Fruit fly (Drosophila melanogaster): ENCODE measurements around the gene Cbs.
A peak's percentile ranks its signal among the peaks of the same experiment; 100 is the strongest.

The Cbs gene

dm6 chrX:21053849-21054581 is 9.1 kb downstream of the Cbs start, which contains the start of the genes Stt3A and bves (continued):
- peak; percentile 99 for TF ChIP-seq unpg (GFP tag; optimal IDR thresholded peaks at IDR 0.05)
- peak; percentile 97 for TF ChIP-seq CG4820 (GFP tag; optimal IDR thresholded peaks at IDR 0.05)
- peak; percentile 53 for TF ChIP-seq Scr (GFP tag; IDR thresholded peaks at IDR 0.05; ENCODE audit: partially characterized antibody)
- TF ChIP-seq bab2 (GFP tag; optimal IDR thresholded peaks at IDR 0.05) = peak; percentile 98
- peak; percentile 87 for TF ChIP-seq CG14965 (GFP tag; optimal IDR thresholded peaks at IDR 0.05; ENCODE audit: borderline replicate concordance)
- TF ChIP-seq wdn (GFP tag; IDR thresholded peaks at IDR 0.05) = peak; percentile 97
- peak; percentile 94 for TF ChIP-seq CG12104 (GFP tag; optimal IDR thresholded peaks at IDR 0.05)
- TF ChIP-seq ham (GFP tag; IDR thresholded peaks at IDR 0.05) = peak; percentile 84
- peak; percentile 96 for TF ChIP-seq CG12942 (GFP tag; optimal IDR thresholded peaks at IDR 0.05)
- TF ChIP-seq CG7987 (GFP tag; optimal IDR thresholded peaks at IDR 0.05) = peak; percentile 96
- TF ChIP-seq CG16863 (GFP tag; optimal IDR thresholded peaks at IDR 0.05) = peak; percentile 98
- TF ChIP-seq Adf1 (GFP tag; IDR thresholded peaks at IDR 0.05) = peak; percentile 86
- peak; percentile 84 for TF ChIP-seq dan (GFP tag; IDR thresholded peaks at IDR 0.05)
- peak; percentile 77 to 79 for TF ChIP-seq insv (GFP tag; optimal IDR thresholded peaks at IDR 0.05)
- peak; percentile 95 for TF ChIP-seq CG18764 (GFP tag; optimal IDR thresholded peaks at IDR 0.05)
- TF ChIP-seq br (optimal IDR thresholded peaks at IDR 0.05) = no peak
- peak; percentile 97 for TF ChIP-seq CG18476 (GFP tag; optimal IDR thresholded peaks at IDR 0.05)
- TF ChIP-seq Nf-YC (tag; optimal IDR thresholded peaks at IDR 0.05) = peak; percentile 89
- peak; percentile 95 for TF ChIP-seq Nf-YA (GFP tag; IDR thresholded peaks at IDR 0.05)
- TF ChIP-seq Ravus (GFP tag; IDR thresholded peaks at IDR 0.05) = peak; percentile 89
- 0 out of 2 replicates have a peak, but pooled peaks have one; percentile 25 for TF ChIP-seq CG2129 (GFP tag; IDR thresholded peaks at IDR 0.05; ENCODE audit: partially characterized antibody)
- peak; percentile 97 for TF ChIP-seq NC2α (GFP tag; optimal IDR thresholded peaks at IDR 0.05)
- TF ChIP-seq crc (GFP tag; optimal IDR thresholded peaks at IDR 0.05) = peak; percentile 97
- peak; percentile 99 for TF ChIP-seq CG2120 (GFP tag; optimal IDR thresholded peaks at IDR 0.05)
- peak; percentile 83 for TF ChIP-seq CG10321 (GFP tag; IDR thresholded peaks at IDR 0.05)
- peak; percentile 96 for TF ChIP-seq B-H1 (GFP tag; IDR thresholded peaks at IDR 0.05)
- TF ChIP-seq CG4617 (GFP tag; optimal IDR thresholded peaks at IDR 0.05; ENCODE audit: borderline replicate concordance) = peak; percentile 95
- peak; percentile 98 for TF ChIP-seq CG32532 (GFP tag; IDR thresholded peaks at IDR 0.05)
- TF ChIP-seq HLHmδ (GFP tag; optimal IDR thresholded peaks at IDR 0.05) = no peak
- TF ChIP-seq chn (GFP tag; optimal IDR thresholded peaks at IDR 0.05) = peak; percentile 99
- TF ChIP-seq Neu2 (GFP tag; optimal IDR thresholded peaks at IDR 0.05; ENCODE audit: borderline replicate concordance) = peak; percentile 92
- TF ChIP-seq usp (GFP tag; optimal IDR thresholded peaks at IDR 0.05) = no peak
- peak; percentile 95 for TF ChIP-seq ttk (GFP tag; IDR thresholded peaks at IDR 0.05)
- peak; percentile 96 for TF ChIP-seq luna (GFP tag; optimal IDR thresholded peaks at IDR 0.05)
- TF ChIP-seq Atf3 (GFP tag; optimal IDR thresholded peaks at IDR 0.05) = peak; percentile 97
- peak; percentile 98 for TF ChIP-seq CG12071 (GFP tag; optimal IDR thresholded peaks at IDR 0.05)
- peak; percentile 51; the same call in 1 of the 2 replicates for TF ChIP-seq amos (GFP tag; IDR thresholded peaks at IDR 0.05; ENCODE audit: partially characterized antibody)
- peak; percentile 99 for TF ChIP-seq CG12391 (tag; optimal IDR thresholded peaks at IDR 0.05)
- TF ChIP-seq CG9609 (GFP tag; optimal IDR thresholded peaks at IDR 0.05) = peak; percentile 98
- TF ChIP-seq knrl (GFP tag; IDR thresholded peaks at IDR 0.05; ENCODE audit: partially characterized antibody) = peak; percentile 64; the same call in 2 of the 3 replicates
- TF ChIP-seq pros (GFP tag; optimal IDR thresholded peaks at IDR 0.05) = peak; percentile 69
- TF ChIP-seq CG1233 (GFP tag; optimal IDR thresholded peaks at IDR 0.05) = peak; percentile 97
- peak; percentile 98 for TF ChIP-seq NfI (GFP tag; optimal IDR thresholded peaks at IDR 0.05)
- TF ChIP-seq Blimp-1 (GFP tag; optimal IDR thresholded peaks at IDR 0.05) = peak; percentile 98
- TF ChIP-seq bcd (GFP tag; optimal IDR thresholded peaks at IDR 0.05) = peak; percentile 97
- peak; percentile 97 for TF ChIP-seq pnt (GFP tag; optimal IDR thresholded peaks at IDR 0.05)
- peak; percentile 40 to 80 for TF ChIP-seq crp (GFP tag; optimal IDR thresholded peaks at IDR 0.05)
- peak; percentile 95 for TF ChIP-seq CG4404 (GFP tag; IDR thresholded peaks at IDR 0.05)
- peak; percentile 94 for TF ChIP-seq CG8359 (GFP tag; optimal IDR thresholded peaks at IDR 0.05; ENCODE audit: borderline replicate concordance)

Measured in whole organism, embryonic.